Fruit fly (Drosophila melanogaster): ENCODE results near the gene CG11168.

CG11168 gene

DNA sequence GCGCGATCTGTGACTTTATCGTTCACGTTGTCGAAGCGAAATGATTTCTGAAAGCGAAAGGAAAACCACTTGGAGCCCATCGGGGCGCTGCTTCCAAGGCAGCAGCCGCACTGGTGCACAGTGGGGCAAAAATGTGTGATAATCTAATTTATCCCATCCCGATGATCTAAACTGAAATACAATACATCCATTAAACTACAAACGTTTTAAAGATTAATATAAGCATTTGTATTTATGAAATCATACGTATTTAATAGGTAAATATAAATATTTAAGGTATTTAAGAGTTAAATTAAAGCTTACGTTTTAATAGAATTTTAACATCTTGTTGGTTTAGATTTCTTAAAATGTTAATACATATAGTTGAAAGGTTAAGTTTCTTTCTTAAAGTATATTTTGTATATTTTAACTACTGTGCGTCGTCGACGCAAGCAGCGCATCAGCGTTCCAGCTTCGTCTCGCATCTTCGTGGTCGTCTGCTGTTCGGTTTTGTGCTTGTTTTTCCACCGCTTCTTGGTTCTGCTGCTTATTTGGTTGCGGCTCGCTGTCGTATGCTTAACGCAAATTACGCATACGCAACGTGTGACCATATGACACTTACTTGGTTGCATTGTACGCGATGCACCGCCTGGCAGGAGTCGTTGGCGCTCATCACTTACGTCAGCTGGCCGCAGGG, 11.8 kb upstream of the CG11168 start, which contains the start of gene CG13643:
Gene CG13643 (minus strand): TSS at position 46 of the 676 bp plus-strand sequence.
- no peak for TF ChIP-seq CTCF (optimal IDR thresholded peaks at IDR 0.05)
- TF ChIP-seq CG8478 (optimal IDR thresholded peaks at IDR 0.05): no peak

DNA sequence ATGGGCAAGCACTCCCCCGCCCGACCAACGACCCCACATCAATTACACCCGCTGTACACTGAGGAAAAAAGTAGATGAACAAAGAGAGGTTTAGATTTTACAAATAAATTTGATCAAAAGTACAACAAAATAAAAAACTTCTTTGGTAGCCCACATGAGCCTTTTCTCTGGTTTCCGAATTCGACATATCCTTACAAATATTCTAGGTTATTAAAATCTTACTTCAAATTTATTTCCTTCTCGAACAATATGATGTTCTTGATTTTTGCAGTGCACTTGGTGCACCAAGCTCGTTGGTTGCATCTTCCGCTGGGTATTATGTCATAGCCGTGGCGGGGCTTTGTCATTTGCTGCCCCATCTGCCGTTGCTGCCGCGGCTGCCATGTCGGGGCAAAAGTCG, 11.3 kb upstream of the CG11168 start:
- TF ChIP-seq CTCF (optimal IDR thresholded peaks at IDR 0.05) (no peak), CG8478 (optimal IDR thresholded peaks at IDR 0.05) (no peak)

DNA sequence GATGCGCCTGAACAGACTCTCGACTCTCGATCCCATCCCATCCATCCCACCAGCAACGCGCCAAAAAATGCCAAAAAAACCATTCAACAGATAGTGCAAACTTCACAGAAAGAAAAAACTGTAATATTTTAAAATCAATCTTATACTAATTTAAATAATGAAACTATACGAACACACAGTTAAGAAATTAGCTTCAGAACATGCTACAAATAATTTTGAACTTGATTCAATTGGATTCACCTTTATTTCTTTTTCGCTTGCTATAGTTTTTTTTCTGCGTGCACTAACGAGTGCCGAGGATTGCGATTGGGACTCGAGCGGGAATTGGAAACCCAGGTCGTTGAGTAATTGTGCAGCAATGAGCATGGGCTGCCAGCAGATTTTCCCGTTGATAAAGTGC, 9.9 kb upstream of the CG11168 start:
- TF ChIP-seq CG8478 (optimal IDR thresholded peaks at IDR 0.05) (no peak), CTCF (optimal IDR thresholded peaks at IDR 0.05) (no peak)

DNA sequence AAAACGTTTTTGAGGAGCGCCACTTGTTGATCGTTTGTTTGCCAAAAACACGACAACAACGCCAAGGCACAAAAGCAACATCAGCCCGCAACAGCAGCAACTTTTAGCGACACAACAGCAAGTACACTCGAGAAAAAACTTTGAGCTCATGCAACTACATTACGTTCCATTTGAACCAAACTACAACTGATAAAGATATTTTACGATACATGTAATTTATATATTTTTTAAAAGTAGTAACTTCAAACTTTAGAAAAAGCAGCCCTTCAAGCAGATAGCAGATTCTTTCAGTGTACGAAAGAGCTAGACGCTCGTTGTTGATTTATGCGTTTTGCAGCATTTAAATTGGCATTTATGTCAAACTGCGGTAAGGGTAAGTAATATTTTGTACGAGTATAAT, 7.8 kb upstream of the CG11168 start:
- TF ChIP-seq CG8478 (optimal IDR thresholded peaks at IDR 0.05) (no peak), CTCF (optimal IDR thresholded peaks at IDR 0.05) (no peak)

DNA sequence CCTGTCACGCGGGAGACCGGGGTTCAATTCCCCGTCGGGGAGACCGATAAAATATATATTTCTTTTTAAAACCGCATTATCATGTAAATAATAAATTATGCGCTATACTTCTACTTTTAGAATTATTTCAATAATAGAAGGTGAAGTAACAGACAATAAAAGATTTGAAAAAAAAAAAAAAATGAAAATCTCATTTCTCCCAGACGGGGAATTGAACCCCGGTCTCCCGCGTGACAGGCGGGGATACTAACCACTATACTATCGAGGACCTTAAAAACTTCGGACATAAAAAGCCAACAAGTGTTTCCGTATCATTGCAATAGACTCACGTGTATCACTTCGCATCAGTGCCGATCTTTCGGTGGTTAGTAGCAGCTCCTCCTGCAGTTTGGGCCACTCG, 3.0 kb upstream of the CG11168 start:
- no peak for TF ChIP-seq CG8478 (optimal IDR thresholded peaks at IDR 0.05)
- no peak for TF ChIP-seq CTCF (optimal IDR thresholded peaks at IDR 0.05)

DNA sequence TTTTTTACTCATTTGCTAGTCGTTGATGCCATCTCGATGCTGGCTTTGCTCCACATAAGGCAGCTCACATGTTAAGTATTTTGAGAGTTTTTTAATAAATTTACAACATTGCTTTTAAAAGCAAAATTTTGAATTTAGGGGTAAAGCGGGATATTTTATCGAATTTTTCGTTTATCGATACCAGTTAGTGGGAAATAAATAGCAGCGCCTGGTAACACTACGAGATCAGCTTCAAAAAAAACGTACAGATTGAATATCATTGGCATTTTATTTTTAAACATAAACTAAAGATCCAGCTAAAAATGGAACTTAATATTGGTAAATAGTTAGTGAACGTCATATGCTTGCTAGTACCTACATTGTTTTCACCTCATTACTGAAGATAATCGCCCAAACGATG, 4.4 kb downstream of the CG11168 start, which contains the start of gene Mink:
Gene Mink (plus strand): TSS at position 204 of the 400 bp plus-strand sequence.
- TF ChIP-seq CTCF (optimal IDR thresholded peaks at IDR 0.05): no peak
- TF ChIP-seq CG8478 (optimal IDR thresholded peaks at IDR 0.05): no peak

DNA sequence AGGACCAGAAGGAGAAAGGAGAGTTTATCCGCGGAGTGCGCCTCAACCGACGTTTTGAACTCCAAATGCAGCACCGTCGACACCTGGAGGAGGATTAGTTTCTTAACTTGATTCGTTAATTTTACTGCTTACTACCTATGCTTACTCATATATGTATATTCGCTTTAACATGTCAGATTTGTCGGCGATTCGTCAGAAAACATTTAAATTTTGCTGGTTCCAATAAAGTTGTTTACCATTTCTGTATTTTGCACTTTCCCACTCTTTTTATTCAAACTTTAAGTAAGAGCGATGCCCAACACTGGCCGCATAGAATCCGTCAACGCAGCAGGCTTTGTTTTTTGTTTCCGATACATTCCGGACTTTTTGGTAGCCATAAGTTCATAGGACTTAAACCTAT, 7.0 kb downstream of the CG11168 start, which contains the start of gene Trf4-2:
Gene Trf4-2 (plus strand): TSS at position 301 of the 400 bp plus-strand sequence.
- no peak for TF ChIP-seq CG8478 (optimal IDR thresholded peaks at IDR 0.05)
- TF ChIP-seq CTCF (optimal IDR thresholded peaks at IDR 0.05): no peak

DNA sequence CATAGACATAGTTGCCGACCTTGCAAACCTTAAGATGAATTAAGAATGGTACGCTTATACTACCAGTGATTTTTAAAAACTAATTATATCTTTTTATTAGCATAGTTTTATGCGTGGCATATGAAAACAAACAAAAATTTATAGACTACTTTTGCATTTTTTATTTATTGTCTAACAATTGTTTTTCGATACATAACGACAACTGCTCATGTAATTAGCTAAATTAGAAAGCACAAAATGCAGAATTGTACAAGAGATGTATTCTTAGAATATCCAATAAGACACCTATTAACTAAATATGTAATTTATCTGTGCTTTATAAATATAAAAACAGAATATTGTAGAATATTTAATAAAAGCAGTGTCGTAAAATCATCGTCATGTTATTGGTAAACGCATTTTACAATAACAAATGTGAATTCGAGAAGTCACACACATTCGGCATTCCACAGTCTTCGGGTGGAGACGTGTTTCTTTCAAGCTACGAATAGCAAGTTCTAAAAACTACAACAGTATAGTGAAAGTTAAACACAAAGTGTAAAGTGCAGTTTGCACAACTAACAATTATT, 8.9 kb downstream of the CG11168 start:
- no peak for TF ChIP-seq CG8478 (optimal IDR thresholded peaks at IDR 0.05)
- TF ChIP-seq CTCF (optimal IDR thresholded peaks at IDR 0.05): no peak

DNA sequence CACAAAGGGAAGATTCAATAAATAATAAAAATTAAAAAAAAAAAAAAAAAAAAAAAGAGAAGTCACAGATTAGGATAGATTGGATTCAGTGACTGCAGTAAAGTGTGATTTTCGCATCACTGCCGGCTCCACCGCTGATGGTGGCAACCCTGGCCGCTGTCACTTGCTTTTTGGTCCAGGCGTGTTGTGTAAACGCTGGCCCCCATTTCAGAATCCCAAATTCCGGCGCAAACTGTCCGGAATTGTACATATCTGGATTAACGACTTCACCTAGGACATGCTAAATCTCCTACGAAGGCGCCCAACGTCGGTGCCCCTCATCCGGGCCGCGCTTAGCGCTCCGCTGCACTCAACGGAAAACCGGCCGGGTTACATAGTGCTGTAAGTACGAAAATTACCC, 13.9 kb downstream of the CG11168 start, which contains the start of gene CG11771:
Gene CG11771 (plus strand): TSS at position 155 of the 400 bp plus-strand sequence.
- TF ChIP-seq CG8478 (optimal IDR thresholded peaks at IDR 0.05) (no peak), CTCF (optimal IDR thresholded peaks at IDR 0.05) (no peak)

DNA sequence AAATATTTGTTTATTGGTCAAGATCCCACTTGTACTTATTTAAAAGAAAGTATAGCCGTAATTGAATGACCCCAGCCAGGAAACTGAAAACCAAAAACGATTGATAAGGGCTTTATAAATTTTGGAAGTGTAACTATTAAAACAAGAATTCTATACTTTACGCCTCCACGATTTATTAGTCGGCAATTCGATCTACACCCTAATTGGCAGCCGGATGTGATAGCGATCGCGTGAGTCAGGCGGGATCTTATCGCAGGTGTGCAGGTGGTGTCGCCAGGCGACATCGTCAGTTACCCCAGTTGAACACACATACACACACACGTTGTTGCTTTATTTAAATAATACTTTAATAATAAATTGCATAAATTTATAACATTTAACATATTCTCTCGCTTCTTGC, 16.6 kb downstream of the CG11168 start:
- TF ChIP-seq CTCF (optimal IDR thresholded peaks at IDR 0.05) (no peak), CG8478 (optimal IDR thresholded peaks at IDR 0.05) (no peak)

DNA sequence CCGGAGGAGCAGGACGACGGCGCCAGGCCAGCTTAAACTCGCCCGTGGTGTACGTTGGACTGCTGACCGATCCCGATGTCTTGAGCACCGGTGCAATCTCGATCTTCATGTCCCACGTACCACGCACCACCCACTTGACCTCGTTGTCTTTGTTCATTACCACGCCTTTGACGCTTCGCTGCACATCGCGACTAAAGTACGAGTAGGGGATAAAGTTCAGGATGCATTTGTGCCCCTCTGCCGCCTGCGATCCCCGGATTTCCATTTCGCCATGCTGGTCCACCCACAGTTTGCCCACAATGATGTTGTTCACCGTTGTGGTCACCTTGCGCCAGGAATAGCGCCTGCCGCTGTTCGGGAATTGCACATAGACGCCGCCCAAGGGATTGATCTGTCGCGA, 17.9 kb downstream of the CG11168 start:
- no peak for TF ChIP-seq CG8478 (optimal IDR thresholded peaks at IDR 0.05)
- TF ChIP-seq CTCF (optimal IDR thresholded peaks at IDR 0.05): no peak

DNA sequence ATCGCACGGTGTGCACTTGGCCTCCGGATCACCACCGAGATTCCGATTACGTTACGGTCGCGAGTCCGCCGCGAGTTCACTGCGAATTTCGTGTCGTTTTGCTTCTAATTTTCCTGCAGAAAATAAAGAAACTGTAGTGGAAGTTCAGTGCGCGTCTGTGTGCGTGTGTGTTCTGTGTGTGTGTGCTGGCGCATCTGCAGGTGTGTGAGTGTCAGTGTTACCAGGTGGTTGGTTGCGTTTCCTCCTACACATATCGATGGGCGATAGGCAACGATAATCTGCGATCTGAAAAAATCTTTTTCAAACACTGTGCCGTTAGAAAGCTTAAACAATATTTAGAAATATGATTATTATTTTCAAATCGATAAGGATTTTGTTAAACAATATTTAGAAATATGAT, 20.1 kb downstream of the CG11168 start, which contains the start of gene Osbp:
Gene Osbp (minus strand): TSS at position 174 of the 400 bp plus-strand sequence.
- TF ChIP-seq CTCF (optimal IDR thresholded peaks at IDR 0.05) (no peak), CG8478 (optimal IDR thresholded peaks at IDR 0.05) (no peak)

DNA sequence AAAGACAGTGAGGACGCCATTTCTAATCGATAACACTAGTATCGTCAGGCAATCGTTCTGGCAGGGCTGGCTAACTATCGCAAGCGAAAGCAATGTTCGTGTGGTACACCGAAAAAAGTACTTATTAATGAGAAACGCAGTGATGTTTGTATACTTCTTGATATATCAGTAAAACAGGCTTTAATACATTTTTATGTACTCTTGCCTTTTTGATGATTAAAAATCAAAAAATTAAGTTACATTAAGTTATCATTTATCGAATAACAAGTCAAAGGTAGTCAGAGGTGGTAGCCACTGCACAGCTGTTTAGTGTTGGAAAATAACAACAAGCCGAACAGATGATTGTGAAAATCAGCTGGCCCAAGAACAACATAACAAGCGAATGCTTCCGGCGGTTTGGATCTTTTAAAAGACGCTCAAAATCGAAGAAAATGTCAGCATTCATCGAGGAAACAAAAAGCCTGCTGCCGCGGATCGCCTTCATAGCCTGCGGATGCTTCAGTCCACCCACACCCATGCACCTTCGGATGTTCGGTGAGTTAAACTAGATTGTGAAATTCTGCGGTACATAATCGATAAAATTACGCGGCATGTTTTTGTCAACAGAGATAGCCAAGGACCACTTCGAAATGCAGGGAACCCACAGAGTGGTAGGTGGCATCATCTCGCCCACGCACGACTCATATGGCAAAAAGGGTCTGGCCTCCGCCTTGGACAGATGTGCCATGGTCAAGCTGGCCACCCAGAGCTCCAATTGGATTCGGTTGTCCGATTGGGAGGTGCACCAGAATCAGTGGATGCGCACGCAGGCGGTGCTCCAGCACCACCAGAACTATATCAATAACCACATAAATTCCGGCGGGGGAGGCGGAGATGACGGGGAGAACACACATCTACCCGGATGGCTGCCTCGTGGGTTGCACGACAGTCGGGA, 27.3 kb downstream of the CG11168 start, which contains the start of the genes ssh and Nmnat:
Gene ssh (minus strand): TSS at position 37 of the 934 bp plus-strand sequence.
Gene Nmnat (plus strand): TSS at position 318 of the 934 bp plus-strand sequence.
- TF ChIP-seq CG8478 (optimal IDR thresholded peaks at IDR 0.05): no peak

DNA sequence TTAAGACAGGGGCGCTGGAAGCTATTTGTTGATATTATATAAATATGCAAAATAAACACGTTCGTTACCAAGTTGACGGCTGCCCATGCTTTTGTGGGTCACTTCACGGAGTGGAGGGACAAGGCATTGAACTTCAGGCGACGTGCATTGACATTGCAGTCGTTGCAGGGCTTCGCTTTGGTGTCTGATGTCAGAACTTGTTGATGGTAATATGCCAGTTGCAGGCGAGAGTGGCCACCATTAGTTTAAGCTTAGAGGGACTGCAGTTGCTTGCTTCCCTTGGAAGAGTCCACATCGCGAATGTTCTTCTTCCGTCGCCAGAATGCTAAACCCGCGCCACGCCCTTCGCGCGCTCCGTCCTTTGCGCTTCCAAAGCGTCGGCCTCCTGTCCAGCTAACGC, 29.4 kb downstream of the CG11168 start, which contains the start of gene mah:
Gene mah (plus strand): TSS at position 301 of the 400 bp plus-strand sequence.
- no peak for TF ChIP-seq CG8478 (optimal IDR thresholded peaks at IDR 0.05)
- TF ChIP-seq CTCF (optimal IDR thresholded peaks at IDR 0.05): no peak

DNA sequence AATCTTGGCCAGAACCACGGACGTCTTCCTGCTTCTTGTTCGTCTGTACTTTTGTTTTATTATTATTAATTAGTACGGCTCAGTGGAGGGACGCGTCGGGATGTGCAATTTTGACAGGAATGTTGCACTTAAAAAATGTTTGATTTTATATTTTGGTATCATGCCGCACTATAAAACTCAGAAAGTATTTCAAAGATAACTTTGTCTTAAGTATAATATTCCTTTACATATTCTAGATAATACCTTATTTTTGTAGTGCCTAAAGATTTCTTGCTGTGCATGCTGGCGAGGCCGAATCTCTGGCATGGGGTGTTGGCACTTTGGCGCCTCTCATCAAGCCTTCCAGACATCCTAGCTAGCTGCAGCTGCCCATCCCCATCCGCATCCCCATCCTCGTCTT, 35.2 kb downstream of the CG11168 start:
- TF ChIP-seq CTCF (optimal IDR thresholded peaks at IDR 0.05) (no peak), CG8478 (optimal IDR thresholded peaks at IDR 0.05) (no peak)

Data from S2 (cell line).